Worm (Caenorhabditis elegans) whole organism, late embryonic: ENCODE measurements around the gene phyh-1.

Experiments used
- ama-1 ChIP-seq: fragments of 150-350 bp; optimal IDR thresholded peaks from 2 replicates; lab custom pipeline; 2014
- gmeb-2 ChIP-seq: sonication (generic microtip); optimal IDR thresholded peaks from 2 replicates; lab custom pipeline; 2016; ENCODE audit warnings: missing genetic modification characterization, inconsistent platforms, missing compliant biosample characterization
- pag-3 ChIP-seq: sonication (generic microtip); optimal IDR thresholded peaks from 2 replicates; lab custom pipeline; 2016; ENCODE audit warnings: missing compliant biosample characterization, missing genetic modification characterization, borderline replicate concordance
- ztf-16 ChIP-seq: sonication (generic microtip); optimal IDR thresholded peaks from 2 replicates; lab custom pipeline; 2017; ENCODE audit warnings: missing genetic modification characterization, missing compliant biosample characterization

DNA sequence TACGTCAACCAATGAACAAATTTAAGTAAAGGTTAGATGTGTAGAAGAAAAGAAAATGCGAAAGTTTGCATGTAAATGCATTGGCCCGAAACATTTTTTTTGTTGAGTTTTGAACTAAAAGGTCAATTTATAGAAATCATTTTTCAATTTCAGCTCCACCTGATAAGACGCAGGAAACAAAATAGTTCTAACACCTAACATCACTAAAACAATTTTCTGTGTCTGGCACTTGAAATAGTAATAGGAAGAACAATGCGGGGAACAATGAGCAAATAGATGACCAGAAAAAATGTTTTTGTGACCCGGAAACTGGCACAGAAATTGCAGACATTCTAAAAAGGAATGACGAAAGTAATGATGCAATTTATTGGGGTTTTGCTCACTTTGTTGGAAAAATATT, 33.1 kb upstream of the phyh-1 start:
- TF ChIP-seq gmeb-2 (tag; lab: Kevin White, UChicago) (no peak), pag-3 (no peak), ama-1 (no peak), ztf-16 (tag; lab: Kevin White, UChicago) (no peak)
